ENCODE assay signal across 5 worm cellular contexts in genomic region chrV:20698837-20699236, ce11.
TF ChIP-seq lines count a peak whose summit lies in the region.
"Not testable (repeated sequence)": the region's sequence is repeated elsewhere in the genome, so short reads cannot be mapped to it uniquely, and the experiment has no call there.

No protein-coding gene starts in this region.

TF ChIP-seq in whole organism, L1 larva, 84 proteins besides CTCF, POLR2A, EP300 and RAD21:
- TF ChIP-seq nhr-71 (tag; optimal IDR thresholded peaks at IDR 0.05; lab: Kevin White, UChicago) (peak; percentile 34), snpc-4 (tag; optimal IDR thresholded peaks at IDR 0.05; lab: Kevin White, UChicago) (peak; percentile 91), lin-14 (GFP tag; optimal IDR thresholded peaks at IDR 0.05; lab: Kevin White, UChicago) (peak; percentile 2), nhr-19 (GFP tag; conservative IDR thresholded peaks at IDR 0.05; lab: Robert Waterston, UW) (peak; percentile 37), efl-1 (GFP tag; optimal IDR thresholded peaks at IDR 0.05 in 1 of 2; lab: Kevin White, UChicago) (peak in 1 of 2 experiments; percentile 78), nhr-47 (tag; optimal IDR thresholded peaks at IDR 0.05; lab: Kevin White, UChicago) (peak; percentile 37)
- not testable (repeated sequence) for TF ChIP-seq efl-1 (optimal IDR thresholded peaks at IDR 0.05; lab: Kevin White, UChicago)

TF ChIP-seq in whole organism, L2 larva, 48 proteins besides CTCF, POLR2A, EP300 and RAD21:
- TF ChIP-seq snpc-4 (tag; optimal IDR thresholded peaks at IDR 0.05; lab: Kevin White, UChicago): peak; percentile 85
TF ChIP-seq in whole organism, L2 larva: peak in this region for 1; not testable (repeated sequence) for 47.

TF ChIP-seq in whole organism, L3 larva, 47 proteins besides CTCF, POLR2A, EP300 and RAD21:
- peak; percentile 78 for TF ChIP-seq snpc-4 (tag; optimal IDR thresholded peaks at IDR 0.05; lab: Kevin White, UChicago)

TF ChIP-seq in whole organism, L4 larva, 104 proteins besides CTCF, POLR2A, EP300 and RAD21:
- TF ChIP-seq F49E8.2 (tag; optimal IDR thresholded peaks at IDR 0.05; lab: Kevin White, UChicago; ENCODE audit: borderline replicate concordance): peak; percentile 18
- TF ChIP-seq snpc-4 (tag; optimal IDR thresholded peaks at IDR 0.05; lab: Kevin White, UChicago): peak; percentile 23
- TF ChIP-seq Y48G9A.11 (GFP tag; IDR thresholded peaks at IDR 0.05; lab: Robert Waterston, UW): peak; percentile 9; the same call in 1 of the 2 replicates

TF ChIP-seq in whole organism, young adult, 124 proteins besides CTCF, POLR2A, EP300 and RAD21:
- TF ChIP-seq snpc-1.1 (tag; optimal IDR thresholded peaks at IDR 0.05; lab: Kevin White, UChicago; ENCODE audit: insufficient read depth) (peak; percentile 91), pbrm-1 (GFP tag; IDR thresholded peaks at IDR 0.05; lab: Robert Waterston, UW) (peak; percentile 41), attf-6 (GFP tag; IDR thresholded peaks at IDR 0.05; lab: Robert Waterston, UW) (0 out of 2 replicates have a peak, but pooled peaks have one; percentile 38), snpc-4 (GFP tag; optimal IDR thresholded peaks at IDR 0.05; lab: Kevin White, UChicago) (peak; percentile 91), snpc-4 (tag; optimal IDR thresholded peaks at IDR 0.05; lab: Kevin White, UChicago) (peak; percentile 63 to 96 (median 92)), snpc-3.4 (tag; optimal IDR thresholded peaks at IDR 0.05; lab: Kevin White, UChicago) (peak; percentile 64), tbp1 (GFP tag; optimal IDR thresholded peaks at IDR 0.05; lab: Kevin White, UChicago) (peak; percentile 55), D2030.7 (GFP tag; IDR thresholded peaks at IDR 0.05; lab: Robert Waterston, UW) (peak; percentile 71), ekl-4 (GFP tag; IDR thresholded peaks at IDR 0.05; lab: Robert Waterston, UW) (0 out of 2 replicates have a peak, but pooled peaks have one; percentile 10), him-1 (tag; optimal IDR thresholded peaks at IDR 0.05; lab: Kevin White, UChicago) (peak; percentile 68), snpc-1.3 (tag; optimal IDR thresholded peaks at IDR 0.05; lab: Kevin White, UChicago; ENCODE audit: insufficient read depth) (peak; percentile 24), hmg-1.2 (GFP tag; IDR thresholded peaks at IDR 0.05; lab: Robert Waterston, UW) (peak; percentile 86), lsl-1 (GFP tag; optimal IDR thresholded peaks at IDR 0.05; lab: Kevin White, UChicago) (peak; percentile 27)
TF ChIP-seq in whole organism, young adult: peak in this region for 12; not testable (repeated sequence) for 112.
